Fruit fly (Drosophila melanogaster) whole organism, prepupa: Measurements from ENCODE around the gene Ugt303A1.

ENCODE experiments used
- Blimp-1 ChIP-seq: fragments of 200-800 bp; sonication (Bioruptor generic); optimal IDR thresholded peaks from 3 replicates; lab custom pipeline; 2017; ENCODE audit warnings: missing biosample characterization, missing genetic modification characterization, mild to moderate bottlenecking, moderate library complexity, missing genetic modification reagents
- CG10631 ChIP-seq: fragments of 200-800 bp; sonication (Bioruptor generic); optimal IDR thresholded peaks from 2 replicates; lab custom pipeline; 2016; ENCODE audit warnings: missing biosample characterization, missing genetic modification characterization
- CG10669 ChIP-seq: fragments of 200-800 bp; sonication (Bioruptor generic); optimal IDR thresholded peaks from 3 replicates; lab custom pipeline; 2018; ENCODE audit warnings: missing biosample characterization, mild to moderate bottlenecking, missing genetic modification characterization, moderate library complexity
- CG11294 ChIP-seq: fragments of 200-800 bp; sonication (Bioruptor generic); IDR thresholded peaks from 2 replicates; pipeline ENCODE4 v1.3.6; 2022; ENCODE audit warnings: missing biosample characterization, missing genetic modification characterization
- CG11902 ChIP-seq: fragments of 200-800 bp; sonication (Bioruptor generic); optimal IDR thresholded peaks from 3 replicates; lab custom pipeline; 2016; ENCODE audit warnings: missing biosample characterization, missing genetic modification characterization
- CG15336 ChIP-seq: fragments of 200-800 bp; sonication (Bioruptor generic); IDR thresholded peaks from 2 replicates; pipeline ENCODE4 v1.3.6; 2022; ENCODE audit warnings: missing biosample characterization, missing genetic modification characterization
- CG1621 ChIP-seq: fragments of 200-800 bp; sonication (Bioruptor generic); optimal IDR thresholded peaks from 3 replicates; lab custom pipeline; 2018; ENCODE audit warnings: missing biosample characterization, mild to moderate bottlenecking, missing genetic modification characterization
- CG16779 ChIP-seq: fragments of 200-800 bp; sonication (Bioruptor generic); optimal IDR thresholded peaks from 3 replicates; lab custom pipeline; 2017; ENCODE audit warnings: missing biosample characterization, mild to moderate bottlenecking, missing genetic modification characterization
- CG3032 ChIP-seq: fragments of 200-800 bp; optimal IDR thresholded peaks from 2 replicates; lab custom pipeline; 2019; ENCODE audit warnings: missing biosample characterization, mild to moderate bottlenecking, missing genetic modification characterization, moderate library complexity
- CG31627 ChIP-seq: fragments of 200-800 bp; sonication (Bioruptor generic); optimal IDR thresholded peaks from 3 replicates; lab custom pipeline; 2016; ENCODE audit warnings: missing biosample characterization, missing genetic modification characterization
- CG32006 ChIP-seq: fragments of 200-800 bp; sonication (Bioruptor generic); optimal IDR thresholded peaks from 3 replicates; lab custom pipeline; 2017; ENCODE audit warnings: missing biosample characterization, mild to moderate bottlenecking, missing genetic modification characterization
- CG3919 ChIP-seq: fragments of 200-800 bp; sonication (Bioruptor generic); optimal IDR thresholded peaks from 3 replicates; lab custom pipeline; 2016; ENCODE audit warnings: missing biosample characterization, missing genetic modification characterization
- CG4318 ChIP-seq: fragments of 200-800 bp; sonication (Bioruptor generic); optimal IDR thresholded peaks from 3 replicates; lab custom pipeline; 2017; ENCODE audit warnings: missing biosample characterization, mild to moderate bottlenecking, missing genetic modification characterization
- CG6163 ChIP-seq: fragments of 200-800 bp; sonication (Bioruptor generic); IDR thresholded peaks from 3 replicates; pipeline ENCODE4 v1.3.6; 2022; ENCODE audit warnings: missing biosample characterization, missing genetic modification characterization
- CG6276 ChIP-seq: fragments of 200-800 bp; sonication (Bioruptor generic); optimal IDR thresholded peaks from 2 replicates; lab custom pipeline; 2017; ENCODE audit warnings: missing biosample characterization, mild to moderate bottlenecking, missing genetic modification characterization
- CG6792 ChIP-seq: fragments of 200-800 bp; sonication (Bioruptor generic); optimal IDR thresholded peaks from 3 replicates; lab custom pipeline; 2016; ENCODE audit warnings: missing biosample characterization, missing genetic modification characterization
- CG6808 ChIP-seq: fragments of 200-800 bp; sonication (Bioruptor generic); optimal IDR thresholded peaks from 3 replicates; lab custom pipeline; 2017; ENCODE audit warnings: missing biosample characterization, missing genetic modification characterization, mild to moderate bottlenecking, moderate library complexity, missing genetic modification reagents
- CG6854 ChIP-seq: fragments of 200-800 bp; sonication (Bioruptor generic); optimal IDR thresholded peaks from 2 replicates; lab custom pipeline; 2017; ENCODE audit warnings: missing biosample characterization, mild to moderate bottlenecking, missing genetic modification characterization
- CG7368 ChIP-seq: fragments of 200-800 bp; sonication (Bioruptor generic); optimal IDR thresholded peaks from 3 replicates; lab custom pipeline; 2016; ENCODE audit warnings: missing biosample characterization, missing genetic modification characterization
- CG8119 ChIP-seq: fragments of 200-800 bp; sonication (Bioruptor generic); IDR thresholded peaks from 3 replicates; pipeline ENCODE4 v1.3.6; 2022; ENCODE audit warnings: missing biosample characterization, missing genetic modification characterization
- CG8632 ChIP-seq: fragments of 200-800 bp; sonication (Bioruptor generic); optimal IDR thresholded peaks from 3 replicates; lab custom pipeline; 2016; ENCODE audit warnings: missing biosample characterization, missing genetic modification characterization
- CG9139 ChIP-seq: fragments of 200-800 bp; sonication (Bioruptor generic); optimal IDR thresholded peaks from 3 replicates; lab custom pipeline; 2017; ENCODE audit warnings: missing biosample characterization, mild to moderate bottlenecking, missing genetic modification characterization
- Eip75B ChIP-seq: fragments of 200-800 bp; sonication (Bioruptor generic); optimal IDR thresholded peaks from 3 replicates; lab custom pipeline; 2016; ENCODE audit warnings: missing biosample characterization, missing genetic modification characterization
- Eip78C ChIP-seq: fragments of 200-800 bp; sonication (Bioruptor generic); peaks from one replicate; lab custom pipeline; 2016; ENCODE audit warnings: missing biosample characterization, missing genetic modification characterization
- Eip93F ChIP-seq: fragments of 200-800 bp; sonication (Bioruptor generic); optimal IDR thresholded peaks from 2 replicates; lab custom pipeline; 2016; ENCODE audit warnings: missing biosample characterization, mild to moderate bottlenecking, missing genetic modification characterization
- Ets21C ChIP-seq: fragments of 200-800 bp; sonication (Bioruptor generic); optimal IDR thresholded peaks from 3 replicates; lab custom pipeline; 2016; ENCODE audit warnings: missing biosample characterization, missing genetic modification characterization
- Gug ChIP-seq: fragments of 200-800 bp; sonication (Bioruptor generic); IDR thresholded peaks from 2 replicates; pipeline ENCODE4 v1.3.6; 2022; ENCODE audit warnings: missing biosample characterization, missing genetic modification characterization
- Hr38 ChIP-seq: sonication (Bioruptor generic); optimal IDR thresholded peaks from 2 replicates; lab custom pipeline; 2016; ENCODE audit warnings: missing biosample characterization, missing genetic modification characterization
- Hr39 ChIP-seq: fragments of 200-800 bp; sonication (Bioruptor generic); optimal IDR thresholded peaks from 2 replicates; lab custom pipeline; 2016; ENCODE audit warnings: missing biosample characterization, missing genetic modification characterization
- Hr4 ChIP-seq: fragments of 200-800 bp; sonication (Bioruptor generic); optimal IDR thresholded peaks from 3 replicates; lab custom pipeline; 2016; ENCODE audit warnings: missing biosample characterization, missing genetic modification characterization
- Met ChIP-seq: fragments of 200-800 bp; sonication (Bioruptor generic); optimal IDR thresholded peaks from 3 replicates; lab custom pipeline; 2016; ENCODE audit warnings: missing biosample characterization, missing genetic modification characterization
- OdsH ChIP-seq: fragments of 200-800 bp; sonication (Bioruptor generic); optimal IDR thresholded peaks from 3 replicates; lab custom pipeline; 2016; ENCODE audit warnings: missing biosample characterization, missing genetic modification characterization
- Smox ChIP-seq: fragments of 200-800 bp; sonication (Bioruptor generic); optimal IDR thresholded peaks from 3 replicates; lab custom pipeline; 2016; ENCODE audit warnings: missing biosample characterization, missing genetic modification characterization
- Sox102F ChIP-seq: fragments of 200-800 bp; sonication (Bioruptor generic); optimal IDR thresholded peaks from 2 replicates; lab custom pipeline; 2016; ENCODE audit warnings: missing biosample characterization, mild to moderate bottlenecking, missing genetic modification characterization
- Sox14 ChIP-seq: fragments of 200-800 bp; sonication (Bioruptor generic); optimal IDR thresholded peaks from 3 replicates; lab custom pipeline; 2016; ENCODE audit warnings: missing biosample characterization, missing genetic modification characterization
- Sox15 ChIP-seq: fragments of 200-800 bp; sonication (Bioruptor generic); optimal IDR thresholded peaks from 3 replicates; lab custom pipeline; 2016; ENCODE audit warnings: missing biosample characterization, missing genetic modification characterization
- achi ChIP-seq: fragments of 200-800 bp; sonication (Bioruptor generic); optimal IDR thresholded peaks from 3 replicates; lab custom pipeline; 2016; ENCODE audit warnings: missing biosample characterization, missing genetic modification characterization
- acj6 ChIP-seq: fragments of 200-800 bp; sonication (Bioruptor generic); optimal IDR thresholded peaks from 3 replicates; lab custom pipeline; 2016; ENCODE audit warnings: missing biosample characterization, missing genetic modification characterization
- cyc ChIP-seq: fragments of 200-800 bp; sonication (Bioruptor generic); optimal IDR thresholded peaks from 3 replicates; lab custom pipeline; 2016; ENCODE audit warnings: missing biosample characterization, missing genetic modification characterization
- dsx ChIP-seq: fragments of 200-800 bp; optimal IDR thresholded peaks from 3 replicates; lab custom pipeline; 2019; ENCODE audit warnings: missing biosample characterization, mild to moderate bottlenecking, missing genetic modification characterization, moderate library complexity; ENCODE audit not compliant: poor library complexity, severe bottlenecking
- eg ChIP-seq: fragments of 200-800 bp; sonication (Bioruptor generic); IDR thresholded peaks from 3 replicates; pipeline ENCODE4 v1.3.6; 2022; ENCODE audit warnings: missing biosample characterization, missing genetic modification characterization
- esn ChIP-seq: fragments of 200-800 bp; sonication (Bioruptor generic); optimal IDR thresholded peaks from 2 replicates; lab custom pipeline; 2016; ENCODE audit warnings: missing biosample characterization, mild to moderate bottlenecking, missing genetic modification characterization, moderate library complexity
- fd59A ChIP-seq: fragments of 200-800 bp; sonication (Bioruptor generic); optimal IDR thresholded peaks from 2 replicates; lab custom pipeline; 2017; ENCODE audit warnings: missing biosample characterization, mild to moderate bottlenecking, missing genetic modification characterization, missing genetic modification reagents
- fd85E ChIP-seq: fragments of 200-800 bp; sonication (Bioruptor generic); optimal IDR thresholded peaks from 3 replicates; lab custom pipeline; 2016; ENCODE audit warnings: missing biosample characterization, missing genetic modification characterization
- fkh ChIP-seq: fragments of 200-800 bp; sonication (Bioruptor generic); optimal IDR thresholded peaks from 3 replicates; lab custom pipeline; 2017; ENCODE audit warnings: missing biosample characterization, mild to moderate bottlenecking, missing genetic modification characterization, moderate library complexity
- lz ChIP-seq: fragments of 200-800 bp; sonication (Bioruptor generic); optimal IDR thresholded peaks from 3 replicates; lab custom pipeline; 2016; ENCODE audit warnings: missing biosample characterization, missing genetic modification characterization
- net ChIP-seq: fragments of 200-800 bp; sonication (Bioruptor generic); optimal IDR thresholded peaks from 3 replicates; lab custom pipeline; 2016; ENCODE audit warnings: missing biosample characterization, missing genetic modification characterization
- pdm3 ChIP-seq: fragments of 200-800 bp; sonication (Bioruptor generic); optimal IDR thresholded peaks from 3 replicates; lab custom pipeline; 2016; ENCODE audit warnings: missing biosample characterization, missing genetic modification characterization
- salr ChIP-seq, 2 experiments: fragments of 200-800 bp; sonication (Bioruptor generic); optimal IDR thresholded peaks; 3 replicates each; lab custom pipeline; 2016 to 2018; ENCODE audit warnings: missing biosample characterization in 2 of 2, missing genetic modification characterization in 2 of 2, mild to moderate bottlenecking in 1 of 2
- spab ChIP-seq: fragments of 200-800 bp; sonication (Bioruptor generic); optimal IDR thresholded peaks from 2 replicates; lab custom pipeline; 2017; ENCODE audit warnings: missing biosample characterization, mild to moderate bottlenecking, missing genetic modification characterization, missing genetic modification reagents
- ss ChIP-seq, 2 experiments: fragments of 200-800 bp; sonication (Bioruptor generic); optimal IDR thresholded peaks; 2 replicates in 1 of 2; 3 replicates in 1 of 2; lab custom pipeline; 2017 to 2018; ENCODE audit warnings: mild to moderate bottlenecking in 2 of 2, missing biosample characterization in 2 of 2, missing genetic modification characterization in 2 of 2, moderate library complexity in 1 of 2

The Ugt303A1 gene

dm6 chr3R:11200885-11201421 lies 25.6 kb downstream of the Ugt303A1 start:
- TF ChIP-seq cyc (GFP tag; lab: Kevin White, UChicago): peak; percentile 53
- TF ChIP-seq Sox14: peak; percentile 44
- TF ChIP-seq spab: peak; percentile 30
- TF ChIP-seq Ets21C (GFP tag; lab: Kevin White, UChicago): no peak
- TF ChIP-seq Hr38 (GFP tag; lab: Kevin White, UChicago): no peak
- peak; percentile 67; the same call in 2 of the 3 replicates for TF ChIP-seq CG8119 (GFP tag; lab: Robert Waterston, UW)
- peak in 1 of 2 experiments; percentile 41 for TF ChIP-seq salr (GFP tag; optimal IDR thresholded peaks at IDR 0.05; lab: Kevin White, UChicago)
- peak; percentile 61 for TF ChIP-seq eg (GFP tag; lab: Robert Waterston, UW)
- TF ChIP-seq CG6854 (GFP tag; lab: Kevin White, UChicago): no peak
- TF ChIP-seq CG11902 (GFP tag; lab: Kevin White, UChicago): peak; percentile 42
- TF ChIP-seq CG31627 (GFP tag; lab: Kevin White, UChicago): peak; percentile 56
- TF ChIP-seq dsx (GFP tag; lab: Kevin White, UChicago): peak; percentile 50
- peak; percentile 59 for TF ChIP-seq CG8632
- peak; percentile 62 for TF ChIP-seq CG10631
- peak; percentile 79 for TF ChIP-seq Eip78C (GFP tag; lab: Kevin White, UChicago)
- peak; percentile 34 for TF ChIP-seq Hr39 (GFP tag; lab: Kevin White, UChicago)
- peak; percentile 37 for TF ChIP-seq CG3032 (tag; lab: Kevin White, UChicago)
- peak; percentile 68 for TF ChIP-seq net
- TF ChIP-seq Sox102F (GFP tag; lab: Kevin White, UChicago): peak; percentile 70
- peak; percentile 71; the same call in 1 of the 3 replicates for TF ChIP-seq CG6163 (GFP tag; lab: Robert Waterston, UW)
- TF ChIP-seq CG16779 (tag; lab: Kevin White, UChicago): peak; percentile 47
- TF ChIP-seq CG9139 (GFP tag; lab: Kevin White, UChicago): no peak
- TF ChIP-seq CG11294 (GFP tag; lab: Robert Waterston, UW): no peak
- peak; percentile 61 for TF ChIP-seq Hr4 (GFP tag; lab: Kevin White, UChicago)
- TF ChIP-seq achi: peak; percentile 59
- TF ChIP-seq fd85E: no peak
- TF ChIP-seq pdm3 (GFP tag; lab: Kevin White, UChicago): peak; percentile 70
- peak; percentile 58 for TF ChIP-seq CG3919 (GFP tag; lab: Kevin White, UChicago)
- TF ChIP-seq Eip75B (GFP tag; lab: Kevin White, UChicago): peak; percentile 48
- TF ChIP-seq Smox (GFP tag; lab: Kevin White, UChicago): peak; percentile 65
- peak; percentile 74 for TF ChIP-seq Eip93F
- TF ChIP-seq CG6792 (GFP tag; lab: Kevin White, UChicago): peak; percentile 47
- peak; percentile 53 for TF ChIP-seq CG7368 (GFP tag; lab: Kevin White, UChicago)
- TF ChIP-seq CG32006: peak; percentile 71
- TF ChIP-seq Sox15 (GFP tag; lab: Kevin White, UChicago): peak; percentile 50
- peak; percentile 14 for TF ChIP-seq CG6808 (GFP tag; lab: Kevin White, UChicago)
- no peak for TF ChIP-seq CG1621 (tag; lab: Kevin White, UChicago)
- peak; percentile 66 for TF ChIP-seq CG15336 (GFP tag; lab: Robert Waterston, UW)
- TF ChIP-seq fkh (GFP tag; lab: Kevin White, UChicago): peak; percentile 53
- TF ChIP-seq acj6: peak; percentile 74
- peak; percentile 28 for TF ChIP-seq CG10669 (GFP tag; lab: Kevin White, UChicago)
- TF ChIP-seq CG4318 (GFP tag; lab: Kevin White, UChicago): no peak
- peak; percentile 23 to 62 for TF ChIP-seq ss (GFP tag; optimal IDR thresholded peaks at IDR 0.05; lab: Kevin White, UChicago)
- TF ChIP-seq CG6276 (GFP tag; lab: Kevin White, UChicago): peak; percentile 42
- TF ChIP-seq Gug (GFP tag; lab: Robert Waterston, UW): 0 out of 2 replicates have a peak, but pooled peaks have one; percentile 34
- TF ChIP-seq lz (GFP tag; lab: Kevin White, UChicago): peak; percentile 68
- TF ChIP-seq fd59A (GFP tag; lab: Kevin White, UChicago): no peak
- peak; percentile 68 for TF ChIP-seq Met (GFP tag; lab: Kevin White, UChicago)
- TF ChIP-seq Blimp-1: no peak
- TF ChIP-seq OdsH: peak; percentile 74
- TF ChIP-seq esn: peak; percentile 77
